Worm (Caenorhabditis elegans): ENCODE data around the gene B0393.7.
A peak's percentile ranks its signal among the peaks of the same experiment; 100 is the strongest.

DNA sequence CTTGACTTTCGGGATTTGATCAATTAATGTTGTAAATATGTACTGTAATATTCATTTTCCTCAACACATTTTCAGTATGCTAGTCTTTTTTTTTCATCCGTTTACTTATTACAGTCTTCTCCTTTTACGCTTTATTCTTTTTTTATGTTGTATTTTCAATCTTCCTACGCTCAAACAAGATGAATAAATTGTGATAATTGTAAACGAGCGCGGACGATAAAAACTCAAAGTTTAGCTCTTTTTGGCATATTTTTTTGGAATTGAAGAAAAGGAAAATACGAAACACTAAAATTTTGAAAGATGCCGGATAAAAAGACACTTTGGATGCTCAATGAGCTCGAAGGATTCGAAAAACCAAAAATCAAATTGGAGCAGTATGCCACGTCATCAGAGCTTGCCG is 24.8 kb upstream of the B0393.7 start, which contains the start of gene metl-5:
- TF ChIP-seq madf-6 (GFP tag; IDR thresholded peaks at IDR 0.05) (0 out of 2 replicates have a peak, but pooled peaks have one; percentile 13), F49E8.2 (tag; optimal IDR thresholded peaks at IDR 0.05; ENCODE audit: insufficient read depth) (no peak), pha-4 (tag; optimal IDR thresholded peaks at IDR 0.05) (no peak), D2030.7 (GFP tag; IDR thresholded peaks at IDR 0.05) (no peak), tbx-9 (tag; optimal IDR thresholded peaks at IDR 0.05; ENCODE audit: borderline replicate concordance) (no peak), nfya-1 (tag; optimal IDR thresholded peaks at IDR 0.05; ENCODE audit: borderline replicate concordance, insufficient read depth) (no peak)

Data from whole organism, young adult.